Fruit fly (Drosophila melanogaster) whole organism, prepupa: Measurements from ENCODE around the gene CG6000.

Source experiments
- Blimp-1 ChIP-seq: fragments of 200-800 bp; sonication (Bioruptor generic); optimal IDR thresholded peaks from 3 replicates; lab custom pipeline; 2017; ENCODE audit warnings: missing biosample characterization, missing genetic modification characterization, mild to moderate bottlenecking, moderate library complexity, missing genetic modification reagents
- CG8119 ChIP-seq: fragments of 200-800 bp; sonication (Bioruptor generic); IDR thresholded peaks from 3 replicates; pipeline ENCODE4 v1.3.6; 2022; ENCODE audit warnings: missing biosample characterization, missing genetic modification characterization
- Eip93F ChIP-seq: fragments of 200-800 bp; sonication (Bioruptor generic); optimal IDR thresholded peaks from 2 replicates; lab custom pipeline; 2016; ENCODE audit warnings: missing biosample characterization, mild to moderate bottlenecking, missing genetic modification characterization
- Lpt ChIP-seq: fragments of 200-800 bp; sonication (Bioruptor generic); optimal IDR thresholded peaks from 3 replicates; lab custom pipeline; 2016; ENCODE audit warnings: missing biosample characterization, missing genetic modification characterization
- Met ChIP-seq: fragments of 200-800 bp; sonication (Bioruptor generic); optimal IDR thresholded peaks from 3 replicates; lab custom pipeline; 2016; ENCODE audit warnings: missing biosample characterization, missing genetic modification characterization
- Smox ChIP-seq: fragments of 200-800 bp; sonication (Bioruptor generic); optimal IDR thresholded peaks from 3 replicates; lab custom pipeline; 2016; ENCODE audit warnings: missing biosample characterization, missing genetic modification characterization
- salr ChIP-seq, 2 experiments: fragments of 200-800 bp; sonication (Bioruptor generic); optimal IDR thresholded peaks; 3 replicates each; lab custom pipeline; 2016 to 2018; ENCODE audit warnings: missing biosample characterization in 2 of 2, missing genetic modification characterization in 2 of 2, mild to moderate bottlenecking in 1 of 2

- TF ChIP-seq salr (GFP tag; optimal IDR thresholded peaks at IDR 0.05; lab: Kevin White, UChicago) (no peak), Met (GFP tag; lab: Kevin White, UChicago) (no peak), Smox (GFP tag; lab: Kevin White, UChicago) (no peak), CG8119 (GFP tag; lab: Robert Waterston, UW) (no peak), Eip93F (no peak), Lpt (GFP tag; lab: Kevin White, UChicago) (no peak), Blimp-1 (GFP tag; lab: Kevin White, UChicago) (no peak)
Measured at dm6 chr3R:24015449-24015848, 38.7 kb upstream of the CG6000 start.
